Fruit fly (Drosophila melanogaster) Kc167 (cell line): ENCODE measurements around the gene CG7824.

Experiments used
- Myc ChIP-seq: fragments of >200 bp; optimal IDR thresholded peaks from 2 replicates; lab custom pipeline; 2017; ENCODE audit warnings: missing external identifiers
- Sin3A ChIP-seq: fragments of >200 bp; optimal IDR thresholded peaks from 2 replicates; lab custom pipeline; 2018; ENCODE audit warnings: missing external identifiers
- h ChIP-seq: fragments of >200 bp; optimal IDR thresholded peaks from 3 replicates; lab custom pipeline; 2018; ENCODE audit warnings: missing external identifiers
- insv ChIP-seq: fragments of >200 bp; optimal IDR thresholded peaks from 3 replicates; lab custom pipeline; 2018; ENCODE audit warnings: missing external identifiers
- psq ChIP-seq: fragments of >200 bp; optimal IDR thresholded peaks from 2 replicates; lab custom pipeline; 2017; ENCODE audit warnings: missing external identifiers
- ttk ChIP-seq: sonication (Bioruptor generic); optimal IDR thresholded peaks from 2 replicates; lab custom pipeline; 2017; ENCODE audit warnings: missing external identifiers

Gene CG7824

DNA sequence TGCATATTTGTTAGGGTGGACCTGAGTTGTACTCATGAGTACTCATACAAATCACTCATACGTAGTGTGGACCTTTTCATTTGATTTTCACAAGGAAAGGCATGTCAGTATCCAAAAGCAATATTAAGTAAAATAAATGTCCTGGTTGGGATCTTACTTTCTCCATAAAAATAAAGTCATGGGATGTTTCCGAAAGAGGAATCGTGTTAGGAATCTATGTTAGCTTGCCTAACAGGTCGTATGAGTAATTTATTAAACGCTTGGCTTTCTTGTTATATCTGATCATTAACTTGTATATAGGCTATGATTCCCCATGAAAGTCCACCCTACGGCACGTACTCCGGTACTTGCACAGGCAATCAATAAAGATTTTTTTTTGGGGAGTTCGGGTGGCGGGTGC lies 17.1 kb upstream of the CG7824 start:
- no peak for TF ChIP-seq Sin3A
- no peak for TF ChIP-seq h
- TF ChIP-seq ttk (lab: Kevin White, UChicago): no peak
- TF ChIP-seq Myc: no peak
- TF ChIP-seq psq (lab: Kevin White, UChicago): no peak
- no peak for TF ChIP-seq insv (lab: Kevin White, UChicago)

- TF ChIP-seq psq (lab: Kevin White, UChicago) (no peak), ttk (lab: Kevin White, UChicago) (no peak), Myc (no peak), h (no peak), insv (lab: Kevin White, UChicago) (no peak), Sin3A (no peak)
Measured at dm6 chr3R:29869350-29869688, 10.6 kb upstream of the CG7824 start, which contains the start of gene CG34133. Gene CG34133, plus strand, starts transcription at chr3R:29869365.

- TF ChIP-seq Myc (no peak), psq (lab: Kevin White, UChicago) (no peak), insv (lab: Kevin White, UChicago) (no peak), h (no peak), ttk (lab: Kevin White, UChicago) (no peak), Sin3A (no peak)
Measured at dm6 chr3R:29868676-29869349, 10.1 kb upstream of the CG7824 start, which contains the start of gene Zip99C. Gene Zip99C, minus strand, starts transcription at chr3R:29868895.

DNA sequence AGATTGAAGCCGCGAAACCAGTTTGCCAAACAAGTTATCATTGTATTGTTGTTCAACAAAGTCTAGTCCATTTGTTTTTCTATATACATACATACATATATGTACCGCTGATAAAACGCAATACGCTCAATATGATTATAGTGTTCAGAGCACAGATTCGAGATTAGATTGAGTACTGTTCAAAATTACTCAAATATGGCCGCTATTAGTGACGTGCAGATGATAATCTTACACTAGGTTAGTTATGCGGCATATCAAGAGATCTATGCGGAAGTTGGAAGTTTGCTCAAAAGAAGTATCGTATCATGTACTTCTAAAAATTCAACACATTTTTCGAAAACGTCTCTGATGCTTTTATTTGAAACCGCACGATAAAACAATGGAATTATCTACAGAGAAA lies 9.2 kb upstream of the CG7824 start:
- TF ChIP-seq Myc (no peak), insv (lab: Kevin White, UChicago) (no peak), h (no peak), psq (lab: Kevin White, UChicago) (no peak)

- TF ChIP-seq ttk (lab: Kevin White, UChicago) (no peak), insv (lab: Kevin White, UChicago) (no peak), h (no peak), Sin3A (no peak), Myc (no peak), psq (lab: Kevin White, UChicago) (no peak)
Measured at dm6 chr3R:29867470-29867869, 8.7 kb upstream of the CG7824 start.

DNA sequence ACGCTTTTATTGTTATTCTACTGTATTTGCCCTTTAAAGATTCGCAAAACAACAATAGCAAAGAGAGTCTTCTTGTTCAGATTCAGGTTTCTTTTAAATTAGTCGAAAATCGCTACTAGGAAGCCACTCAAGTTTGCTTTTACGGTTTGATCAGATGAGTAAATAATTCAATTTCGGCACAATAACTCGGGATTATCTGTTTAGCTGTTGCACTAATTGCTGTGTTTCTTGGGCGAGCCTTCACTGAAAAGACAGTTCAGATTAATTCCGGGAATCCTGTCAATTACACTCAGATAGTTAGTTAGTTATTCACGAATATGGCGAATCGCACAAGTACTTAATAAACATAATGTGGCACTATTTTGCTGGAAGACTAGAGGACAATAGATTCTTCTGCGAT lies 8.0 kb upstream of the CG7824 start:
- TF ChIP-seq ttk (lab: Kevin White, UChicago): no peak
- TF ChIP-seq h: no peak
- TF ChIP-seq Myc: no peak
- no peak for TF ChIP-seq Sin3A
- no peak for TF ChIP-seq insv (lab: Kevin White, UChicago)
- no peak for TF ChIP-seq psq (lab: Kevin White, UChicago)

- no peak for TF ChIP-seq Sin3A
- no peak for TF ChIP-seq insv (lab: Kevin White, UChicago)
- TF ChIP-seq h: no peak
- no peak for TF ChIP-seq Myc
- TF ChIP-seq ttk (lab: Kevin White, UChicago): peak; percentile 80
Measured at dm6 chr3R:29862795-29863194, 4.1 kb upstream of the CG7824 start.

- TF ChIP-seq h (no peak), Myc (no peak), insv (lab: Kevin White, UChicago) (no peak), psq (lab: Kevin White, UChicago) (no peak)
Measured at dm6 chr3R:29861432-29862249, 2.9 kb upstream of the CG7824 start, which contains the start of the genes CG15514 and RpS8. Gene CG15514, minus strand, starts transcription at chr3R:29861494. Gene RpS8, plus strand, starts transcription at chr3R:29861582.

DNA sequence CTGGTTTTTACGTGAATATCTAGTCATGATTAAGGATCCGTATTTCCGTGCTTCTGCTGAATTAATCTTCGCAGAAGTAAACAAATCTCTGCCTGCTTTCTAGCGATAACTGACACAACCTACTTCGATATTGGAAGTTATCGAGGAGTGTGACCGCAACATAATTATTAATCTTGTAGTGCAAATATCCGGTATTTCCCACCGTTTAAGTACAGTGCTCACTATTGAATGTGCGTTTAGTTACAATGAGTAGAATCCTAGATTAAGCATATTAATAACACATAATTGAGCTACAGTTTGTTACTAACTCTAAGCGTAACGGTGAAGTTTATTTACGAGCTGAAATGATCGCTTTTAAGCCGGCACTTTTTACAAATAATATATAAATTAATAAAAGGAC lies 1.0 kb upstream of the CG7824 start:
- TF ChIP-seq ttk (lab: Kevin White, UChicago): no peak

DNA sequence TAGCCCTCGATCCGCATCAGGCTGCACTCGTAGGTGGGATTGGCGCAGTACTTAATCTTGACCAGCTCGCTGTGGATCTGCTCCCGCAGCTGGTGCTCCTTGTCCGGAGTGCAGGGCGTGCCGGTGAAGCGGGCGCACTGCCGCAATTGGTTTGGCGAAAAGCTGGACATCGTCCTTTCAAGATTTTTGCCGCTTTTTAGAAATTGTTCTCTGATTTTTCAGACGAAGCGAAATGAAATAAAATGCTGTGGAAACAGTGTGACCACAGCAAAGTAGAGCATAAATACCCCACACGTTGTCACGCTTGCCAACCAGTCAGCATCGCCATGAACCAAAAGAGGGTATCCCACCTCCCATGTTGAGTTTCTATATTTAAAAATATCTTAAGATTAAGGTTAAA lies 1.5 kb downstream of the CG7824 start, which contains the start of gene dgt1:
dgt1 (minus strand) TSS at position 264 of the 400 bp plus-strand sequence.
- TF ChIP-seq psq (lab: Kevin White, UChicago) (no peak), ttk (lab: Kevin White, UChicago) (no peak), insv (lab: Kevin White, UChicago) (no peak), Sin3A (no peak), Myc (no peak), h (no peak)

- TF ChIP-seq Sin3A (no peak), ttk (lab: Kevin White, UChicago) (no peak), psq (lab: Kevin White, UChicago) (no peak), insv (lab: Kevin White, UChicago) (no peak), Myc (no peak)
Measured at dm6 chr3R:29847126-29847525, 11.6 kb downstream of the CG7824 start.

- TF ChIP-seq psq (lab: Kevin White, UChicago) (no peak), h (no peak), Sin3A (no peak), ttk (lab: Kevin White, UChicago) (no peak), insv (lab: Kevin White, UChicago) (no peak), Myc (no peak)
Measured at dm6 chr3R:29841293-29841791, 17.4 kb downstream of the CG7824 start, which contains the start of gene Cad99C. Gene Cad99C, plus strand, starts transcription at chr3R:29841657.
